Worm (Caenorhabditis elegans) whole organism, L4 larva: ENCODE results near the gene tag-151.

Experiments used
- fkh-10 ChIP-seq: fragments of 150-350 bp; optimal IDR thresholded peaks from 2 replicates; lab custom pipeline; 2014; ENCODE audit warnings: missing biosample characterization, missing genetic modification reagents, missing genetic modification characterization
- saeg-2 ChIP-seq: fragments of 200-800 bp; sonication (Bioruptor generic); IDR thresholded peaks from 2 replicates; pipeline ENCODE4 v1.3.6; 2022; ENCODE audit warnings: missing genetic modification reagents, missing genetic modification characterization, missing compliant biosample characterization

DNA sequence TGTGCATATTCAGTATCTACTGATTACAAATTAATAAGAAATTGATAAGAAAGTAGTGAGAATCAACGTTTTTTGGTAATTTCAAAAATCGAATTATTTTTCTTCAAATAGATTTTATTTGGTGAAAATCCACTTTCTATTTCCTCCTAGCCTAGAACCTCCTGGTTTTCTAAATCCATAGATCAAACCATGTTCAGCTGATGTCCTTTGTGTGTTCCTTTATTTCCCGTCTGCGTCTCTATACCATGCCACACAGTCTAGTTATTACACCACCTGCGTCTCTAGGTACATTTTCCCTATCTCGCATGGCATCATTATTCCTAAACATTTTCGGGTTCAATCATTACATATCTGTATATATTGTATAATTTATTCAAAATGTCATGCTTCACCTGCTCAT lies 16.9 kb upstream of the tag-151 start, which contains the start of gene F10G7.5:
- TF ChIP-seq fkh-10 (GFP tag; lab: Kevin White, UChicago) (no peak), saeg-2 (GFP tag; lab: Robert Waterston, UW) (no peak)
